Worm (Caenorhabditis elegans): ENCODE data around the gene srh-171.

DNA sequence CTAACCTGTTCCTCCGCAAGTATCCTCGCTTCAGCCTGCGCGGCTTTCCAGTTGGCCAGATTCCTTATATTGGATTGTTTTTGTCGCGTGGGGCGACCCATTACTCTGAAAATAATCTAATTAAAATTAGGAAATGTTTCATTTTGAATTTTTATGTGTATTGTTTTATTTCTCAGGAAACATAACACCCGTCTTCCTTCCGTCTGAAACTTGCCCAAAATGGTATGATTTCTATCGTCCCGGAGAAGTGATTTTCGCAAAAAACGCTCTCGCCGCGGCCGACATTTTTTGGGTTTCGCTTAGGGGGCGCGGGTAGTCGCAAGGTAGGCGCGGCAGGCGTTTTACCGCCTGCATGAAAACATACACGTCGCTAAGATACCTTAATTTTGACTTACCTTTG lies 20.7 kb downstream of the srh-171 start, which contains the start of gene clec-260:
- TF ChIP-seq nhr-237 (tag; optimal IDR thresholded peaks at IDR 0.05) (no peak), ces-1 (GFP tag; optimal IDR thresholded peaks at IDR 0.05) (no peak), elt-1 (tag; optimal IDR thresholded peaks at IDR 0.05; ENCODE audit: borderline replicate concordance, insufficient read depth) (no peak), nhr-12 (tag; optimal IDR thresholded peaks at IDR 0.05) (no peak), nhr-2 (tag; optimal IDR thresholded peaks at IDR 0.05) (no peak), pha-4 (tag; optimal IDR thresholded peaks at IDR 0.05) (no peak), elt-3 (tag; optimal IDR thresholded peaks at IDR 0.05) (no peak), lsy-2 (tag; optimal IDR thresholded peaks at IDR 0.05) (no peak)
